Fruit fly (Drosophila melanogaster) whole organism, embryonic: ENCODE measurements around the gene Irp-1B.

Experiments
- B-H2 ChIP-seq: fragments of 200-800 bp; sonication (Bioruptor generic); optimal IDR thresholded peaks from 2 replicates; lab custom pipeline; 2018; ENCODE audit warnings: missing biosample characterization, mild to moderate bottlenecking, missing genetic modification characterization
- CG10147 ChIP-seq: fragments of 200-800 bp; sonication (Bioruptor generic); optimal IDR thresholded peaks from 2 replicates; lab custom pipeline; 2019; ENCODE audit warnings: missing biosample characterization, mild to moderate bottlenecking, missing genetic modification characterization, moderate library complexity
- CG10321 ChIP-seq: fragments of 200-800 bp; sonication (Bioruptor generic); IDR thresholded peaks from 2 replicates; pipeline ENCODE4 v1.3.6; 2022; ENCODE audit warnings: missing biosample characterization, missing genetic modification characterization
- CG10431 ChIP-seq: fragments of 200-800 bp; sonication (Bioruptor generic); optimal IDR thresholded peaks from 3 replicates; lab custom pipeline; 2018; ENCODE audit warnings: missing biosample characterization, mild to moderate bottlenecking, missing genetic modification characterization
- CG10543 ChIP-seq: fragments of 200-800 bp; sonication (Bioruptor generic); optimal IDR thresholded peaks from 3 replicates; lab custom pipeline; 2017; ENCODE audit warnings: missing biosample characterization, mild to moderate bottlenecking, missing genetic modification characterization, moderate library complexity
- CG11085 ChIP-seq: fragments of 200-800 bp; sonication (Bioruptor generic); IDR thresholded peaks from 2 replicates; pipeline ENCODE4 v1.3.6; 2022; ENCODE audit warnings: missing biosample characterization, missing genetic modification characterization
- CG11456 ChIP-seq: fragments of 200-800 bp; sonication (Bioruptor generic); IDR thresholded peaks from 3 replicates; pipeline ENCODE4 v1.3.6; 2022; ENCODE audit warnings: missing biosample characterization, missing genetic modification characterization
- CG11723 ChIP-seq: fragments of 200-800 bp; sonication (Bioruptor generic); optimal IDR thresholded peaks from 2 replicates; lab custom pipeline; 2017; ENCODE audit warnings: missing biosample characterization, mild to moderate bottlenecking, missing genetic modification characterization
- CG12104 ChIP-seq: fragments of 200-800 bp; sonication (Bioruptor generic); optimal IDR thresholded peaks from 3 replicates; lab custom pipeline; 2016; ENCODE audit warnings: missing biosample characterization, missing genetic modification characterization
- CG13296 ChIP-seq: fragments of 200-800 bp; sonication (Bioruptor generic); optimal IDR thresholded peaks from 3 replicates; lab custom pipeline; 2018; ENCODE audit warnings: missing biosample characterization, mild to moderate bottlenecking, missing genetic modification characterization
- CG15073 ChIP-seq: fragments of 200-800 bp; sonication (Bioruptor generic); optimal IDR thresholded peaks from 2 replicates; lab custom pipeline; 2016; ENCODE audit warnings: missing biosample characterization, missing genetic modification characterization
- CG15601 ChIP-seq: fragments of 200-800 bp; sonication (Bioruptor generic); optimal IDR thresholded peaks from 3 replicates; lab custom pipeline; 2019; ENCODE audit warnings: missing biosample characterization, mild to moderate bottlenecking, missing genetic modification characterization, moderate library complexity
- CG1603 ChIP-seq: fragments of 200-800 bp; sonication (Bioruptor generic); optimal IDR thresholded peaks from 2 replicates; lab custom pipeline; 2019; ENCODE audit warnings: missing biosample characterization, mild to moderate bottlenecking, missing genetic modification characterization, moderate library complexity
- CG2875 ChIP-seq: fragments of 200-800 bp; sonication (Bioruptor generic); optimal IDR thresholded peaks from 2 replicates; lab custom pipeline; 2017; ENCODE audit warnings: missing biosample characterization, mild to moderate bottlenecking, missing genetic modification characterization, missing genetic modification reagents
- CG31365 ChIP-seq: fragments of 200-800 bp; sonication (Bioruptor generic); optimal IDR thresholded peaks from 2 replicates; lab custom pipeline; 2018; ENCODE audit warnings: missing biosample characterization, mild to moderate bottlenecking, missing genetic modification characterization
- CG3163 ChIP-seq: fragments of 200-800 bp; sonication (Bioruptor generic); optimal IDR thresholded peaks from 3 replicates; lab custom pipeline; 2016; ENCODE audit warnings: missing biosample characterization, missing genetic modification characterization
- CG32767 ChIP-seq: fragments of 200-800 bp; sonication (Bioruptor generic); IDR thresholded peaks from 2 replicates; pipeline ENCODE4 v1.3.6; 2022; ENCODE audit warnings: missing biosample characterization, missing genetic modification characterization
- CG4404 ChIP-seq: fragments of 200-800 bp; sonication (Bioruptor generic); IDR thresholded peaks from 2 replicates; pipeline ENCODE4 v1.3.6; 2022; ENCODE audit warnings: missing biosample characterization, missing genetic modification characterization
- CG6813 ChIP-seq: fragments of 200-800 bp; sonication (Bioruptor generic); optimal IDR thresholded peaks from 2 replicates; lab custom pipeline; 2017; ENCODE audit warnings: missing biosample characterization, missing genetic modification characterization, mild to moderate bottlenecking, moderate library complexity, missing genetic modification reagents
- CG7745 ChIP-seq: fragments of 200-800 bp; sonication (Bioruptor generic); optimal IDR thresholded peaks from 2 replicates; lab custom pipeline; 2018; ENCODE audit warnings: missing biosample characterization, mild to moderate bottlenecking, missing genetic modification characterization, moderate library complexity
- CG8924 ChIP-seq: fragments of 200-800 bp; optimal IDR thresholded peaks from 3 replicates; lab custom pipeline; 2019; ENCODE audit warnings: missing biosample characterization, mild to moderate bottlenecking, missing genetic modification characterization, moderate library complexity
- CG8944 ChIP-seq: fragments of 200-800 bp; sonication (Bioruptor generic); optimal IDR thresholded peaks from 3 replicates; lab custom pipeline; 2016; ENCODE audit warnings: missing biosample characterization, missing genetic modification characterization
- CkIIα-i1 ChIP-seq: fragments of 200-800 bp; sonication (Bioruptor generic); IDR thresholded peaks from 2 replicates; pipeline ENCODE4 v1.3.6; 2022; ENCODE audit warnings: missing biosample characterization, missing genetic modification characterization
- D19A ChIP-seq: fragments of 200-800 bp; optimal IDR thresholded peaks from 3 replicates; lab custom pipeline; 2019; ENCODE audit warnings: missing biosample characterization, mild to moderate bottlenecking, missing genetic modification characterization, moderate library complexity
- Dip2 ChIP-seq: fragments of 200-800 bp; sonication (Bioruptor generic); IDR thresholded peaks from 2 replicates; pipeline ENCODE4 v1.3.6; 2022; ENCODE audit warnings: missing biosample characterization, missing genetic modification characterization
- Fer3 ChIP-seq: fragments of 200-800 bp; sonication (Bioruptor generic); optimal IDR thresholded peaks from 2 replicates; lab custom pipeline; 2018; ENCODE audit warnings: missing biosample characterization, mild to moderate bottlenecking, missing genetic modification characterization, moderate library complexity
- HLH4C ChIP-seq: fragments of 200-800 bp; sonication (Bioruptor generic); IDR thresholded peaks from 3 replicates; pipeline ENCODE4 v1.3.6; 2022; ENCODE audit warnings: missing biosample characterization, missing genetic modification characterization; ENCODE audit not compliant: partially characterized antibody
- Hand ChIP-seq: fragments of 200-800 bp; sonication (Bioruptor generic); optimal IDR thresholded peaks from 2 replicates; lab custom pipeline; 2017; ENCODE audit warnings: mild to moderate bottlenecking, missing biosample characterization, missing genetic modification reagents, missing genetic modification characterization
- Hey ChIP-seq: fragments of 200-800 bp; sonication (Bioruptor generic); optimal IDR thresholded peaks from 3 replicates; lab custom pipeline; 2018; ENCODE audit warnings: missing biosample characterization, mild to moderate bottlenecking, missing genetic modification characterization
- HmgZ ChIP-seq: fragments of 200-800 bp; sonication (Bioruptor generic); optimal IDR thresholded peaks from 2 replicates; lab custom pipeline; 2018; ENCODE audit warnings: missing biosample characterization, mild to moderate bottlenecking, missing genetic modification characterization
- PHDP ChIP-seq: fragments of 200-800 bp; sonication (Bioruptor generic); optimal IDR thresholded peaks from 3 replicates; lab custom pipeline; 2018; ENCODE audit warnings: missing biosample characterization, mild to moderate bottlenecking, missing genetic modification characterization, moderate library complexity
- Rfx ChIP-seq: fragments of 200-800 bp; sonication (Bioruptor generic); IDR thresholded peaks from 2 replicates; pipeline ENCODE4 v1.3.6; 2022; ENCODE audit warnings: missing biosample characterization, missing genetic modification characterization
- Six4 ChIP-seq: fragments of 200-800 bp; sonication (Bioruptor generic); optimal IDR thresholded peaks from 2 replicates; lab custom pipeline; 2016; ENCODE audit warnings: missing biosample characterization, missing genetic modification characterization
- abd-A ChIP-seq: fragments of 200-800 bp; sonication (Bioruptor generic); optimal IDR thresholded peaks from 3 replicates; lab custom pipeline; 2019; ENCODE audit warnings: missing biosample characterization, mild to moderate bottlenecking, missing genetic modification characterization, moderate library complexity
- aop ChIP-seq: fragments of 200-800 bp; sonication (Bioruptor generic); IDR thresholded peaks from 2 replicates; pipeline ENCODE4 v1.3.6; 2022; ENCODE audit warnings: missing biosample characterization, missing genetic modification characterization
- ara ChIP-seq: fragments of 200-800 bp; sonication (Bioruptor generic); IDR thresholded peaks from 2 replicates; pipeline ENCODE4 v1.3.6; 2022; ENCODE audit warnings: missing biosample characterization, missing genetic modification characterization
- az2 ChIP-seq: fragments of 200-800 bp; sonication (Bioruptor generic); optimal IDR thresholded peaks from 3 replicates; lab custom pipeline; 2016; ENCODE audit warnings: missing biosample characterization, missing genetic modification characterization
- btn ChIP-seq: fragments of 200-800 bp; sonication (Bioruptor generic); optimal IDR thresholded peaks from 2 replicates; lab custom pipeline; 2016; ENCODE audit warnings: missing biosample characterization, missing genetic modification characterization
- esg ChIP-seq: fragments of 200-800 bp; sonication (Bioruptor generic); conservative IDR thresholded peaks from 2 replicates; pipeline ENCODE4 v1.3.6; 2022; ENCODE audit warnings: missing biosample characterization, missing genetic modification characterization
- inv ChIP-seq: fragments of 200-800 bp; sonication (Bioruptor generic); IDR thresholded peaks from 2 replicates; pipeline ENCODE4 v1.3.6; 2022; ENCODE audit warnings: missing biosample characterization, missing genetic modification characterization; ENCODE audit not compliant: partially characterized antibody
- lbe ChIP-seq: fragments of 200-800 bp; sonication (Bioruptor generic); optimal IDR thresholded peaks from 2 replicates; lab custom pipeline; 2016; ENCODE audit warnings: missing biosample characterization, mild to moderate bottlenecking, missing genetic modification characterization
- nmo ChIP-seq: fragments of 200-800 bp; sonication (Bioruptor generic); optimal IDR thresholded peaks from 2 replicates; lab custom pipeline; 2018; ENCODE audit warnings: missing biosample characterization, mild to moderate bottlenecking, missing genetic modification characterization, moderate library complexity
- odd ChIP-seq: fragments of 200-800 bp; sonication (Bioruptor generic); optimal IDR thresholded peaks from 2 replicates; lab custom pipeline; 2017; ENCODE audit warnings: missing biosample characterization, mild to moderate bottlenecking, missing genetic modification characterization
- pzg ChIP-seq: fragments of 200-800 bp; sonication (Bioruptor generic); optimal IDR thresholded peaks from 3 replicates; lab custom pipeline; 2018; ENCODE audit warnings: missing biosample characterization, mild to moderate bottlenecking, missing genetic modification characterization, moderate library complexity
- ranshi ChIP-seq: fragments of 200-800 bp; sonication (Bioruptor generic); IDR thresholded peaks from 2 replicates; pipeline ENCODE4 v1.3.6; 2022; ENCODE audit warnings: missing biosample characterization, missing genetic modification characterization
- repo ChIP-seq: fragments of 200-800 bp; sonication (Bioruptor generic); optimal IDR thresholded peaks from 2 replicates; lab custom pipeline; 2016; ENCODE audit warnings: missing biosample characterization, missing genetic modification characterization
- tll ChIP-seq, 2 experiments: fragments of 200-800 bp in 1 of 2; fragments of >200 bp in 1 of 2; sonication (Bioruptor generic) in 1 of 2; optimal IDR thresholded peaks; 2 replicates each; lab custom pipeline; 2017 to 2019; ENCODE audit warnings: missing biosample characterization in 2 of 2, missing genetic modification characterization in 2 of 2, mild to moderate bottlenecking in 1 of 2, moderate library complexity in 1 of 2
- tup ChIP-seq: fragments of 200-800 bp; sonication (Bioruptor generic); optimal IDR thresholded peaks from 2 replicates; lab custom pipeline; 2016; ENCODE audit warnings: missing biosample characterization, mild to moderate bottlenecking, missing genetic modification characterization, moderate library complexity
- usp ChIP-seq: fragments of >200 bp; optimal IDR thresholded peaks from 2 replicates; lab custom pipeline; 2017; ENCODE audit warnings: missing biosample characterization, missing genetic modification characterization
- vvl ChIP-seq: fragments of 200-800 bp; sonication (Bioruptor generic); IDR thresholded peaks from 2 replicates; pipeline ENCODE4 v1.3.6; 2022; ENCODE audit warnings: missing biosample characterization, missing genetic modification characterization

Gene Irp-1B

dm6 chr3R:10415923-10416322 lies 3.3 kb upstream of the Irp-1B start, which contains the start of gene CG6345 (continued):
- peak; percentile 48 for TF ChIP-seq lbe (GFP tag; lab: Kevin White, UChicago)
- peak; percentile 89 for TF ChIP-seq btn
- peak; percentile 21 for TF ChIP-seq CG3163 (GFP tag; lab: Kevin White, UChicago)
- TF ChIP-seq Hey (tag; lab: Kevin White, UChicago), result peak; percentile 20
- TF ChIP-seq vvl (GFP tag; lab: Robert Waterston, UW), result peak; percentile 91
- no peak for TF ChIP-seq HLH4C (GFP tag; lab: Robert Waterston, UW)
- peak; percentile 82 for TF ChIP-seq CG12104 (GFP tag; lab: Kevin White, UChicago)
- peak; percentile 76 for TF ChIP-seq CG10543
- TF ChIP-seq az2 (GFP tag; lab: Kevin White, UChicago), result peak; percentile 91
- TF ChIP-seq nmo (GFP tag; lab: Kevin White, UChicago), result peak; percentile 77
- TF ChIP-seq CG11723, result peak; percentile 71
- TF ChIP-seq CG2875 (GFP tag; lab: Kevin White, UChicago), result peak; percentile 89
- peak; percentile 54 for TF ChIP-seq CG8924 (tag; lab: Kevin White, UChicago)
- TF ChIP-seq HmgZ (tag; lab: Kevin White, UChicago), result peak; percentile 79
- no peak for TF ChIP-seq abd-A (tag; lab: Kevin White, UChicago)
- TF ChIP-seq CG8944 (GFP tag; lab: Kevin White, UChicago), result peak; percentile 80
- peak; percentile 50 for TF ChIP-seq Hand (GFP tag; lab: Kevin White, UChicago)
- TF ChIP-seq ranshi, result peak; percentile 81
- peak; percentile 78 for TF ChIP-seq Six4 (GFP tag; lab: Kevin White, UChicago)
- no peak for TF ChIP-seq inv
- no peak for TF ChIP-seq Dip2 (GFP tag; lab: Robert Waterston, UW)
- TF ChIP-seq CG32767 (GFP tag; lab: Robert Waterston, UW), result 0 out of 2 replicates have a peak, but pooled peaks have one; percentile 24
- peak; percentile 86 for TF ChIP-seq PHDP (tag; lab: Kevin White, UChicago)
- peak; percentile 78 for TF ChIP-seq CG10147 (GFP tag; lab: Kevin White, UChicago)
- TF ChIP-seq CG11085 (GFP tag; lab: Robert Waterston, UW), result peak; percentile 77; the same call in 1 of the 2 replicates
- TF ChIP-seq B-H2 (GFP tag; lab: Kevin White, UChicago), result peak; percentile 78
- TF ChIP-seq CG4404 (GFP tag; lab: Robert Waterston, UW), result no peak
- TF ChIP-seq odd (GFP tag; lab: Kevin White, UChicago), result peak; percentile 86
- peak; percentile 39; the same call in 1 of the 2 replicates for TF ChIP-seq esg (GFP tag; lab: Robert Waterston, UW)
- peak; percentile 89 for TF ChIP-seq CG10431 (GFP tag; lab: Kevin White, UChicago)
- TF ChIP-seq repo, result peak; percentile 81
- TF ChIP-seq pzg (GFP tag; lab: Kevin White, UChicago), result peak; percentile 67
- peak; percentile 97 for TF ChIP-seq Rfx (GFP tag; lab: Robert Waterston, UW)
- TF ChIP-seq CG7745, result no peak
- peak; percentile 87 for TF ChIP-seq CG13296 (GFP tag; lab: Kevin White, UChicago)
- peak; percentile 89 for TF ChIP-seq CG6813 (GFP tag; lab: Kevin White, UChicago)
- TF ChIP-seq CG31365 (tag; lab: Kevin White, UChicago), result peak; percentile 82
- TF ChIP-seq CkIIα-i1 (GFP tag; lab: Robert Waterston, UW), result no peak
- TF ChIP-seq ara (GFP tag; lab: Robert Waterston, UW), result peak; percentile 75; the same call in 1 of the 2 replicates
- TF ChIP-seq tup (GFP tag; lab: Kevin White, UChicago), result peak; percentile 69
- TF ChIP-seq CG1603 (tag; lab: Kevin White, UChicago), result peak; percentile 86
- no peak for TF ChIP-seq CG15073 (GFP tag; lab: Kevin White, UChicago)
- TF ChIP-seq CG15601 (tag; lab: Kevin White, UChicago), result peak; percentile 80
- peak; percentile 84 for TF ChIP-seq Fer3 (tag; lab: Kevin White, UChicago)
- TF ChIP-seq CG10321 (GFP tag; lab: Robert Waterston, UW), result peak; percentile 48; the same call in 1 of the 2 replicates
- peak; percentile 96 for TF ChIP-seq CG11456 (GFP tag; lab: Robert Waterston, UW)
- no peak for TF ChIP-seq usp
- peak; percentile 74 for TF ChIP-seq D19A (tag; lab: Kevin White, UChicago)
- TF ChIP-seq tll (GFP tag; optimal IDR thresholded peaks at IDR 0.05; lab: Kevin White, UChicago), result peak in 1 of 2 experiments; percentile 63
- TF ChIP-seq aop (GFP tag; lab: Robert Waterston, UW), result 0 out of 2 replicates have a peak, but pooled peaks have one; percentile 36
